Fruit fly (Drosophila melanogaster) whole organism, embryonic: ENCODE data around the gene CG11456.
A peak's percentile ranks its signal among the peaks of the same experiment; 100 is the strongest.

ENCODE experiments used
- Atf-2 ChIP-seq: fragments of 200-800 bp; sonication (Bioruptor generic); optimal IDR thresholded peaks from 2 replicates; lab custom pipeline; 2016; ENCODE audit warnings: missing biosample characterization, missing genetic modification characterization
- B-H2 ChIP-seq: fragments of 200-800 bp; sonication (Bioruptor generic); optimal IDR thresholded peaks from 2 replicates; lab custom pipeline; 2018; ENCODE audit warnings: missing biosample characterization, mild to moderate bottlenecking, missing genetic modification characterization
- BtbVII ChIP-seq: fragments of 200-800 bp; sonication (Bioruptor generic); optimal IDR thresholded peaks from 3 replicates; lab custom pipeline; 2017; ENCODE audit warnings: missing biosample characterization, mild to moderate bottlenecking, missing genetic modification characterization
- CG10565 ChIP-seq: fragments of 200-800 bp; sonication (Bioruptor generic); optimal IDR thresholded peaks from 3 replicates; lab custom pipeline; 2016; ENCODE audit warnings: missing biosample characterization, mild to moderate bottlenecking, missing genetic modification characterization
- CG13123 ChIP-seq: fragments of 200-800 bp; sonication (Bioruptor generic); optimal IDR thresholded peaks from 2 replicates; lab custom pipeline; 2016; ENCODE audit warnings: missing biosample characterization, missing genetic modification characterization
- CG13287 ChIP-seq: fragments of 200-800 bp; sonication (Bioruptor generic); IDR thresholded peaks from 2 replicates; pipeline ENCODE4 v1.3.6; 2022; ENCODE audit warnings: missing biosample characterization, missing genetic modification characterization; ENCODE audit not compliant: partially characterized antibody
- CG13624 ChIP-seq: fragments of 200-800 bp; sonication (Bioruptor generic); optimal IDR thresholded peaks from 2 replicates; lab custom pipeline; 2016; ENCODE audit warnings: missing biosample characterization, missing genetic modification characterization
- CG16813 ChIP-seq: fragments of 200-800 bp; sonication (Bioruptor generic); IDR thresholded peaks from 3 replicates; pipeline ENCODE4 v1.3.6; 2022; ENCODE audit warnings: missing biosample characterization, missing genetic modification characterization; ENCODE audit not compliant: partially characterized antibody
- CG16863 ChIP-seq: fragments of 200-800 bp; sonication (Bioruptor generic); optimal IDR thresholded peaks from 3 replicates; lab custom pipeline; 2016; ENCODE audit warnings: missing biosample characterization, missing genetic modification characterization
- CG1792 ChIP-seq: fragments of 200-800 bp; sonication (Bioruptor generic); optimal IDR thresholded peaks from 2 replicates; lab custom pipeline; 2016; ENCODE audit warnings: missing biosample characterization, missing genetic modification characterization
- CG1832 ChIP-seq: fragments of 200-800 bp; sonication (Bioruptor generic); optimal IDR thresholded peaks from 2 replicates; lab custom pipeline; 2017; ENCODE audit warnings: missing biosample characterization, mild to moderate bottlenecking, missing genetic modification characterization, inconsistent platforms
- CG2875 ChIP-seq: fragments of 200-800 bp; sonication (Bioruptor generic); optimal IDR thresholded peaks from 2 replicates; lab custom pipeline; 2017; ENCODE audit warnings: missing biosample characterization, mild to moderate bottlenecking, missing genetic modification characterization, missing genetic modification reagents
- CG30431 ChIP-seq: fragments of 200-800 bp; sonication (Bioruptor generic); optimal IDR thresholded peaks from 2 replicates; lab custom pipeline; 2017; ENCODE audit warnings: missing biosample characterization, missing genetic modification characterization
- CG3163 ChIP-seq: fragments of 200-800 bp; sonication (Bioruptor generic); optimal IDR thresholded peaks from 3 replicates; lab custom pipeline; 2016; ENCODE audit warnings: missing biosample characterization, missing genetic modification characterization
- CG32767 ChIP-seq: fragments of 200-800 bp; sonication (Bioruptor generic); IDR thresholded peaks from 2 replicates; pipeline ENCODE4 v1.3.6; 2022; ENCODE audit warnings: missing biosample characterization, missing genetic modification characterization
- CG3726 ChIP-seq: fragments of 200-800 bp; sonication (Bioruptor generic); IDR thresholded peaks from 3 replicates; pipeline ENCODE4, ENCODE4 v1.3.6; 2022; ENCODE audit warnings: missing biosample characterization, missing genetic modification characterization
- CG5245 ChIP-seq: fragments of 200-800 bp; sonication (Bioruptor generic); optimal IDR thresholded peaks from 3 replicates; lab custom pipeline; 2016; ENCODE audit warnings: missing biosample characterization, missing genetic modification characterization
- CG6175 ChIP-seq: fragments of 200-800 bp; sonication (Bioruptor generic); IDR thresholded peaks from 3 replicates; pipeline ENCODE4 v1.3.6; 2022; ENCODE audit warnings: missing biosample characterization, missing genetic modification characterization
- CG6791 ChIP-seq: fragments of 200-800 bp; sonication (Bioruptor generic); IDR thresholded peaks from 3 replicates; pipeline ENCODE4 v1.3.6; 2022; ENCODE audit warnings: missing biosample characterization, missing genetic modification characterization; ENCODE audit not compliant: partially characterized antibody
- CG7745 ChIP-seq: fragments of 200-800 bp; sonication (Bioruptor generic); optimal IDR thresholded peaks from 2 replicates; lab custom pipeline; 2018; ENCODE audit warnings: missing biosample characterization, mild to moderate bottlenecking, missing genetic modification characterization, moderate library complexity
- CG8924 ChIP-seq: fragments of 200-800 bp; optimal IDR thresholded peaks from 3 replicates; lab custom pipeline; 2019; ENCODE audit warnings: missing biosample characterization, mild to moderate bottlenecking, missing genetic modification characterization, moderate library complexity
- Dip3 ChIP-seq: fragments of 200-800 bp; sonication (Bioruptor generic); optimal IDR thresholded peaks from 3 replicates; lab custom pipeline; 2016; ENCODE audit warnings: missing biosample characterization, missing genetic modification characterization
- Drgx ChIP-seq: fragments of 200-800 bp; sonication (Bioruptor generic); IDR thresholded peaks from 2 replicates; pipeline ENCODE4 v1.3.6; 2022; ENCODE audit warnings: missing biosample characterization, missing genetic modification characterization
- Eip74EF ChIP-seq, 2 experiments: fragments of 200-800 bp in 1 of 2; fragments of >200 bp in 1 of 2; sonication (Bioruptor generic) in 1 of 2; optimal IDR thresholded peaks; 2 replicates each; lab custom pipeline; 2017 to 2019; ENCODE audit warnings: missing biosample characterization in 2 of 2, missing genetic modification characterization in 2 of 2, mild to moderate bottlenecking in 1 of 2, moderate library complexity in 1 of 2
- Gug ChIP-seq: fragments of 200-800 bp; sonication (Bioruptor generic); IDR thresholded peaks from 4 replicates; pipeline ENCODE4 v1.3.6; 2022; ENCODE audit warnings: missing biosample characterization, missing genetic modification characterization
- Hmr ChIP-seq: fragments of 200-800 bp; sonication (Bioruptor generic); optimal IDR thresholded peaks from 3 replicates; lab custom pipeline; 2017; ENCODE audit warnings: mild to moderate bottlenecking, missing biosample characterization, missing genetic modification reagents, missing genetic modification characterization
- Mrtf ChIP-seq: fragments of 200-800 bp; sonication (Bioruptor generic); IDR thresholded peaks from 3 replicates; pipeline ENCODE4 v1.3.6; 2022; ENCODE audit warnings: missing biosample characterization, missing genetic modification characterization
- NC2α ChIP-seq: fragments of 200-800 bp; sonication (Bioruptor generic); optimal IDR thresholded peaks from 2 replicates; lab custom pipeline; 2016; ENCODE audit warnings: missing biosample characterization, missing genetic modification characterization
- NfI ChIP-seq: fragments of 200-800 bp; sonication (Bioruptor generic); optimal IDR thresholded peaks from 3 replicates; lab custom pipeline; 2018; ENCODE audit warnings: missing biosample characterization, mild to moderate bottlenecking, missing genetic modification characterization, moderate library complexity
- PHDP ChIP-seq: fragments of 200-800 bp; sonication (Bioruptor generic); optimal IDR thresholded peaks from 3 replicates; lab custom pipeline; 2018; ENCODE audit warnings: missing biosample characterization, mild to moderate bottlenecking, missing genetic modification characterization, moderate library complexity
- Ravus ChIP-seq: fragments of 200-800 bp; sonication (Bioruptor generic); IDR thresholded peaks from 2 replicates; pipeline ENCODE4 v1.3.6; 2022; ENCODE audit warnings: missing biosample characterization, missing genetic modification characterization
- Taf1 ChIP-seq: fragments of 200-800 bp; sonication (Bioruptor generic); IDR thresholded peaks from 2 replicates; pipeline ENCODE4 v1.3.6; 2022; ENCODE audit warnings: missing biosample characterization, missing genetic modification characterization
- Xrp1 ChIP-seq: fragments of 200-800 bp; sonication (Bioruptor generic); IDR thresholded peaks from 2 replicates; pipeline ENCODE4 v1.3.6; 2022; ENCODE audit warnings: missing biosample characterization, missing genetic modification characterization
- abd-A ChIP-seq: fragments of 200-800 bp; sonication (Bioruptor generic); optimal IDR thresholded peaks from 3 replicates; lab custom pipeline; 2019; ENCODE audit warnings: missing biosample characterization, mild to moderate bottlenecking, missing genetic modification characterization, moderate library complexity
- ara ChIP-seq: fragments of 200-800 bp; sonication (Bioruptor generic); IDR thresholded peaks from 2 replicates; pipeline ENCODE4 v1.3.6; 2022; ENCODE audit warnings: missing biosample characterization, missing genetic modification characterization
- cg ChIP-seq: fragments of 200-800 bp; sonication (Bioruptor generic); optimal IDR thresholded peaks from 3 replicates; lab custom pipeline; 2019; ENCODE audit warnings: missing biosample characterization, mild to moderate bottlenecking, missing genetic modification characterization, moderate library complexity
- croc ChIP-seq: fragments of 200-800 bp; sonication (Bioruptor generic); conservative IDR thresholded peaks from 3 replicates; pipeline ENCODE4 v1.3.6; 2022; ENCODE audit warnings: missing biosample characterization, missing genetic modification characterization
- dm ChIP-seq: fragments of 200-800 bp; sonication (Bioruptor generic); optimal IDR thresholded peaks from 3 replicates; lab custom pipeline; 2016; ENCODE audit warnings: missing biosample characterization, missing genetic modification characterization
- gsb ChIP-seq: fragments of 200-800 bp; sonication (Bioruptor generic); IDR thresholded peaks from 2 replicates; pipeline ENCODE4 v1.3.6; 2022; ENCODE audit warnings: missing biosample characterization, missing genetic modification characterization
- hbn ChIP-seq: fragments of 200-800 bp; sonication (Bioruptor generic); IDR thresholded peaks from 2 replicates; pipeline ENCODE4 v1.3.6; 2022; ENCODE audit warnings: missing biosample characterization, missing genetic modification characterization; ENCODE audit not compliant: partially characterized antibody
- pros ChIP-seq: fragments of 200-800 bp; sonication (Bioruptor generic); optimal IDR thresholded peaks from 3 replicates; lab custom pipeline; 2019; ENCODE audit warnings: missing biosample characterization, mild to moderate bottlenecking, missing genetic modification characterization, moderate library complexity
- pzg ChIP-seq: fragments of 200-800 bp; sonication (Bioruptor generic); optimal IDR thresholded peaks from 3 replicates; lab custom pipeline; 2018; ENCODE audit warnings: missing biosample characterization, mild to moderate bottlenecking, missing genetic modification characterization, moderate library complexity
- ro ChIP-seq: fragments of 200-800 bp; sonication (Bioruptor generic); IDR thresholded peaks from 2 replicates; pipeline ENCODE4 v1.3.6; 2022; ENCODE audit warnings: missing biosample characterization, missing genetic modification characterization
- row ChIP-seq: fragments of 200-800 bp; sonication (Bioruptor generic); IDR thresholded peaks from 3 replicates; pipeline ENCODE4 v1.3.6; 2022; ENCODE audit warnings: missing biosample characterization, missing genetic modification characterization
- sim ChIP-seq: fragments of 200-800 bp; sonication (Bioruptor generic); IDR thresholded peaks from 2 replicates; pipeline ENCODE4 v1.3.6; 2022; ENCODE audit warnings: missing biosample characterization, missing genetic modification characterization
- slbo ChIP-seq: fragments of 200-800 bp; sonication (Bioruptor generic); IDR thresholded peaks from 2 replicates; pipeline ENCODE4 v1.3.6; 2022; ENCODE audit warnings: missing biosample characterization, missing genetic modification characterization
- sna ChIP-seq: fragments of 200-800 bp; sonication (Bioruptor generic); IDR thresholded peaks from 2 replicates; pipeline ENCODE4 v1.3.6; 2022; ENCODE audit warnings: missing biosample characterization, missing genetic modification characterization; ENCODE audit not compliant: partially characterized antibody
- sug ChIP-seq: fragments of 200-800 bp; optimal IDR thresholded peaks from 2 replicates; lab custom pipeline; 2019; ENCODE audit warnings: missing biosample characterization, mild to moderate bottlenecking, missing genetic modification characterization, moderate library complexity
- tap ChIP-seq: fragments of 200-800 bp; optimal IDR thresholded peaks from 3 replicates; lab custom pipeline; 2019; ENCODE audit warnings: missing biosample characterization, mild to moderate bottlenecking, missing genetic modification characterization, moderate library complexity
- tio ChIP-seq: fragments of 200-800 bp; sonication (Bioruptor generic); optimal IDR thresholded peaks from 2 replicates; lab custom pipeline; 2017; ENCODE audit warnings: missing biosample characterization, missing genetic modification characterization, inconsistent platforms

The CG11456 gene

dm6 chr3L:20798325-20798846 lies 43.4 kb upstream of the CG11456 start, which contains the start of the genes CG3698 and tzn (continued):
- TF ChIP-seq ara (GFP tag; lab: Robert Waterston, UW) (peak; percentile 85), NC2α (GFP tag; lab: Kevin White, UChicago) (peak; percentile 66), CG1832 (GFP tag; lab: Kevin White, UChicago) (no peak), CG32767 (GFP tag; lab: Robert Waterston, UW) (peak; percentile 75), CG7745 (no peak), CG13287 (GFP tag; lab: Robert Waterston, UW) (peak; percentile 43; the same call in 1 of the 2 replicates), Ravus (GFP tag; lab: Robert Waterston, UW) (peak; percentile 75), CG3163 (GFP tag; lab: Kevin White, UChicago) (peak; percentile 58), tap (no peak), BtbVII (GFP tag; lab: Kevin White, UChicago) (peak; percentile 89), cg (GFP tag; lab: Kevin White, UChicago) (no peak), NfI (peak; percentile 98), CG5245 (GFP tag; lab: Kevin White, UChicago) (peak; percentile 88), dm (GFP tag; lab: Kevin White, UChicago) (peak; percentile 85), CG16813 (GFP tag; lab: Robert Waterston, UW) (no peak), CG1792 (GFP tag; lab: Kevin White, UChicago) (peak; percentile 68), row (peak; percentile 73), gsb (GFP tag; lab: Robert Waterston, UW) (peak; percentile 86), CG16863 (peak; percentile 72), slbo (peak; percentile 96), croc (GFP tag; lab: Robert Waterston, UW) (peak; percentile 85), Xrp1 (GFP tag; lab: Robert Waterston, UW) (peak; percentile 43; the same call in 1 of the 2 replicates), CG3726 (GFP tag; lab: Robert Waterston, UW) (peak; percentile 89), ro (peak; percentile 75), Taf1 (GFP tag; lab: Robert Waterston, UW) (peak; percentile 81), sug (peak; percentile 87), CG8924 (tag; lab: Kevin White, UChicago) (peak; percentile 78), Hmr (GFP tag; lab: Kevin White, UChicago) (peak; percentile 99), PHDP (tag; lab: Kevin White, UChicago) (peak; percentile 91), Drgx (peak; percentile 47; the same call in 1 of the 2 replicates), tio (peak; percentile 87), abd-A (tag; lab: Kevin White, UChicago) (no peak), Gug (GFP tag; lab: Robert Waterston, UW) (peak; percentile 69; the same call in 3 of the 4 replicates), Eip74EF (GFP tag; optimal IDR thresholded peaks at IDR 0.05; lab: Kevin White, UChicago) (no peak), CG2875 (GFP tag; lab: Kevin White, UChicago) (peak; percentile 96), CG6791 (GFP tag; lab: Robert Waterston, UW) (no peak), CG30431 (GFP tag; lab: Kevin White, UChicago) (peak; percentile 96), pzg (GFP tag; lab: Kevin White, UChicago) (peak; percentile 81), sna (no peak), CG6175 (peak; percentile 94), CG10565 (GFP tag; lab: Kevin White, UChicago) (peak; percentile 75), Dip3 (GFP tag; lab: Kevin White, UChicago) (peak; percentile 68), CG13624 (peak; percentile 84), pros (GFP tag; lab: Kevin White, UChicago) (no peak), Atf-2 (GFP tag; lab: Kevin White, UChicago) (peak; percentile 78), B-H2 (peak; percentile 93), CG13123 (peak; percentile 89), sim (GFP tag; lab: Robert Waterston, UW) (peak; percentile 82), Mrtf (GFP tag; lab: Robert Waterston, UW) (peak; percentile 90), hbn (GFP tag; lab: Robert Waterston, UW) (peak; percentile 14; the same call in 1 of the 2 replicates)
